Fruit fly (Drosophila melanogaster) whole organism, pupa: ENCODE data around the gene CG10650.

Source experiments
- CG10348 ChIP-seq: fragments of 200-800 bp; sonication (Bioruptor generic); IDR thresholded peaks from 2 replicates; pipeline ENCODE4 v1.3.6; 2022; ENCODE audit warnings: missing biosample characterization, missing genetic modification characterization
- CG12605 ChIP-seq: fragments of 200-800 bp; sonication (Bioruptor generic); IDR thresholded peaks from 2 replicates; pipeline ENCODE4 v1.3.6; 2022; ENCODE audit warnings: missing biosample characterization, missing genetic modification characterization
- CG13204 ChIP-seq: fragments of 200-800 bp; sonication (Bioruptor generic); optimal IDR thresholded peaks from 2 replicates; lab custom pipeline; 2018; ENCODE audit warnings: missing biosample characterization, mild to moderate bottlenecking, missing genetic modification characterization, moderate library complexity
- CG14655 ChIP-seq: fragments of 200-800 bp; sonication (Bioruptor generic); optimal IDR thresholded peaks from 3 replicates; lab custom pipeline; 2017; ENCODE audit warnings: mild to moderate bottlenecking, missing biosample characterization, missing genetic modification reagents, missing genetic modification characterization
- CG15710 ChIP-seq: fragments of 200-800 bp; sonication (Bioruptor generic); optimal IDR thresholded peaks from 2 replicates; lab custom pipeline; 2018; ENCODE audit warnings: missing biosample characterization, mild to moderate bottlenecking, missing genetic modification characterization, moderate library complexity
- CG17806 ChIP-seq: fragments of 200-800 bp; sonication (Bioruptor generic); optimal IDR thresholded peaks from 2 replicates; lab custom pipeline; 2018; ENCODE audit warnings: missing biosample characterization, mild to moderate bottlenecking, missing genetic modification characterization, moderate library complexity
- CG32121 ChIP-seq: fragments of 200-800 bp; sonication (Bioruptor generic); IDR thresholded peaks from 2 replicates; pipeline ENCODE4 v1.3.6; 2022; ENCODE audit warnings: missing biosample characterization, missing genetic modification characterization
- CG34367 ChIP-seq: fragments of 200-800 bp; sonication (Bioruptor generic); optimal IDR thresholded peaks from 2 replicates; lab custom pipeline; 2018; ENCODE audit warnings: missing biosample characterization, mild to moderate bottlenecking, missing genetic modification characterization
- CG4496 ChIP-seq: fragments of 200-800 bp; sonication (Bioruptor generic); IDR thresholded peaks from 3 replicates; pipeline ENCODE4 v1.3.6; 2022; ENCODE audit warnings: missing biosample characterization, missing genetic modification characterization
- CG8159 ChIP-seq: fragments of 200-800 bp; sonication (Bioruptor generic); optimal IDR thresholded peaks from 3 replicates; lab custom pipeline; 2018; ENCODE audit warnings: missing biosample characterization, mild to moderate bottlenecking, missing genetic modification characterization, moderate library complexity
- CG8301 ChIP-seq: fragments of 200-800 bp; sonication (Bioruptor generic); optimal IDR thresholded peaks from 2 replicates; lab custom pipeline; 2018; ENCODE audit warnings: missing biosample characterization, mild to moderate bottlenecking, missing genetic modification characterization
- CG9948 ChIP-seq: fragments of 200-800 bp; sonication (Bioruptor generic); optimal IDR thresholded peaks from 2 replicates; lab custom pipeline; 2018; ENCODE audit warnings: missing biosample characterization, mild to moderate bottlenecking, missing genetic modification characterization, moderate library complexity
- D1 ChIP-seq: fragments of 200-800 bp; sonication (Bioruptor generic); optimal IDR thresholded peaks from 2 replicates; lab custom pipeline; 2018; ENCODE audit warnings: missing biosample characterization, mild to moderate bottlenecking, missing genetic modification characterization, moderate library complexity
- EcR ChIP-seq: fragments of 200-800 bp; sonication (Bioruptor generic); optimal IDR thresholded peaks from 3 replicates; lab custom pipeline; 2019; ENCODE audit warnings: missing biosample characterization, missing genetic modification characterization, mild to moderate bottlenecking, moderate library complexity, missing genetic modification reagents
- Ets98B ChIP-seq: fragments of 200-800 bp; sonication (Bioruptor generic); IDR thresholded peaks from 2 replicates; pipeline ENCODE4 v1.3.6; 2022; ENCODE audit warnings: missing biosample characterization, missing genetic modification characterization
- Pif1A ChIP-seq: fragments of 200-800 bp; sonication (Bioruptor generic); optimal IDR thresholded peaks from 3 replicates; lab custom pipeline; 2016; ENCODE audit warnings: missing biosample characterization, missing genetic modification characterization
- Pif1B ChIP-seq: fragments of 200-800 bp; sonication (Bioruptor generic); optimal IDR thresholded peaks from 3 replicates; lab custom pipeline; 2016; ENCODE audit warnings: missing biosample characterization, missing genetic modification characterization
- Snoo ChIP-seq: fragments of 200-800 bp; sonication (Bioruptor generic); optimal IDR thresholded peaks from 3 replicates; lab custom pipeline; 2017; ENCODE audit warnings: missing biosample characterization, mild to moderate bottlenecking, missing genetic modification characterization, inconsistent platforms
- fd96Ca ChIP-seq: fragments of 200-800 bp; sonication (Bioruptor generic); IDR thresholded peaks from 3 replicates; pipeline ENCODE4 v1.3.6; 2022; ENCODE audit warnings: missing biosample characterization, missing genetic modification characterization
- gl ChIP-seq: fragments of 200-800 bp; sonication (Bioruptor generic); optimal IDR thresholded peaks from 2 replicates; lab custom pipeline; 2018; ENCODE audit warnings: missing biosample characterization, mild to moderate bottlenecking, missing genetic modification characterization
- rn ChIP-seq: fragments of 200-800 bp; sonication (Bioruptor generic); IDR thresholded peaks from 2 replicates; pipeline ENCODE4 v1.3.6; 2022; ENCODE audit warnings: missing biosample characterization, missing genetic modification characterization

The CG10650 gene

dm6 chr2L:18981947-18982579, 13.7 kb downstream of the CG10650 start:
- TF ChIP-seq fd96Ca (GFP tag; lab: Robert Waterston, UW): peak; percentile 74
- 0 out of 2 replicates have a peak, but pooled peaks have one; percentile 20 for TF ChIP-seq CG10348 (GFP tag; lab: Robert Waterston, UW)
- peak; percentile 33 for TF ChIP-seq EcR (GFP tag; lab: Kevin White, UChicago)
- no peak for TF ChIP-seq Snoo (tag; lab: Kevin White, UChicago)
- TF ChIP-seq Pif1B: peak; percentile 70
- peak; percentile 87 for TF ChIP-seq CG4496
- TF ChIP-seq Ets98B (GFP tag; lab: Robert Waterston, UW): peak; percentile 84
- peak; percentile 79 for TF ChIP-seq CG8301 (tag; lab: Kevin White, UChicago)
- TF ChIP-seq CG34367: peak; percentile 65
- TF ChIP-seq CG32121: peak; percentile 89
- TF ChIP-seq CG17806 (tag; lab: Kevin White, UChicago): peak; percentile 77
- TF ChIP-seq CG8159: peak; percentile 77
- TF ChIP-seq rn (GFP tag; lab: Robert Waterston, UW): peak; percentile 58; the same call in 1 of the 2 replicates
- TF ChIP-seq CG13204 (GFP tag; lab: Kevin White, UChicago): peak; percentile 27
- peak; percentile 75 for TF ChIP-seq Pif1A (GFP tag; lab: Kevin White, UChicago)
- peak; percentile 64; the same call in 1 of the 2 replicates for TF ChIP-seq CG12605 (GFP tag; lab: Robert Waterston, UW)
- TF ChIP-seq CG15710: peak; percentile 74
- peak; percentile 77 for TF ChIP-seq CG9948 (tag; lab: Kevin White, UChicago)
- peak; percentile 80 for TF ChIP-seq CG14655 (GFP tag; lab: Kevin White, UChicago)
- no peak for TF ChIP-seq gl
- no peak for TF ChIP-seq D1 (tag; lab: Kevin White, UChicago)

- TF ChIP-seq EcR (GFP tag; lab: Kevin White, UChicago): no peak
- TF ChIP-seq Snoo (tag; lab: Kevin White, UChicago): no peak
- no peak for TF ChIP-seq CG34367
- no peak for TF ChIP-seq CG8301 (tag; lab: Kevin White, UChicago)
- TF ChIP-seq rn (GFP tag; lab: Robert Waterston, UW): no peak
- no peak for TF ChIP-seq D1 (tag; lab: Kevin White, UChicago)
- no peak for TF ChIP-seq fd96Ca (GFP tag; lab: Robert Waterston, UW)
- TF ChIP-seq Pif1B: no peak
- no peak for TF ChIP-seq CG12605 (GFP tag; lab: Robert Waterston, UW)
- TF ChIP-seq gl: no peak
Observed at dm6 chr2L:18981484-18981883, 14.2 kb downstream of the CG10650 start.

dm6 chr2L:18980982-18981381, 14.8 kb downstream of the CG10650 start:
- peak; percentile 71 for TF ChIP-seq CG4496
- TF ChIP-seq CG14655 (GFP tag; lab: Kevin White, UChicago): peak; percentile 26
- TF ChIP-seq CG17806 (tag; lab: Kevin White, UChicago): no peak
- TF ChIP-seq gl: no peak
- TF ChIP-seq Pif1A (GFP tag; lab: Kevin White, UChicago): no peak
- TF ChIP-seq Ets98B (GFP tag; lab: Robert Waterston, UW): peak; percentile 47; the same call in 1 of the 2 replicates
- TF ChIP-seq CG8301 (tag; lab: Kevin White, UChicago): peak; percentile 29
- TF ChIP-seq Snoo (tag; lab: Kevin White, UChicago): no peak
- no peak for TF ChIP-seq CG13204 (GFP tag; lab: Kevin White, UChicago)
- no peak for TF ChIP-seq Pif1B
- no peak for TF ChIP-seq CG32121
- TF ChIP-seq rn (GFP tag; lab: Robert Waterston, UW): no peak
- no peak for TF ChIP-seq EcR (GFP tag; lab: Kevin White, UChicago)
- TF ChIP-seq D1 (tag; lab: Kevin White, UChicago): no peak
- TF ChIP-seq, all 21 proteins: peak for 4

- TF ChIP-seq EcR (GFP tag; lab: Kevin White, UChicago) (peak; percentile 52), CG17806 (tag; lab: Kevin White, UChicago) (no peak)
- TF ChIP-seq, all 21 proteins: peak for 1
Observed at dm6 chr2L:18979407-18979806, 16.3 kb downstream of the CG10650 start.

- no peak for TF ChIP-seq Ets98B (GFP tag; lab: Robert Waterston, UW)
- no peak for TF ChIP-seq CG34367
- no peak for TF ChIP-seq CG12605 (GFP tag; lab: Robert Waterston, UW)
- no peak for TF ChIP-seq gl
Observed at dm6 chr2L:18978923-18979322, 16.8 kb downstream of the CG10650 start.

- TF ChIP-seq CG4496 (no peak), D1 (tag; lab: Kevin White, UChicago) (no peak), Ets98B (GFP tag; lab: Robert Waterston, UW) (no peak), Pif1B (no peak), CG34367 (no peak), CG8159 (no peak), gl (no peak), rn (GFP tag; lab: Robert Waterston, UW) (no peak)
Observed at dm6 chr2L:18976749-18977148, 19.0 kb downstream of the CG10650 start.
